Fruit fly (Drosophila melanogaster) whole organism, embryonic: ENCODE data around the gene CG10730.

Experiments used
- Atf6 ChIP-seq: fragments of 200-800 bp; sonication (Bioruptor generic); IDR thresholded peaks from 2 replicates; pipeline ENCODE4 v1.3.6; 2022; ENCODE audit warnings: missing biosample characterization, missing genetic modification characterization
- B-H2 ChIP-seq: fragments of 200-800 bp; sonication (Bioruptor generic); optimal IDR thresholded peaks from 2 replicates; lab custom pipeline; 2018; ENCODE audit warnings: missing biosample characterization, mild to moderate bottlenecking, missing genetic modification characterization
- CG10274 ChIP-seq: fragments of 200-800 bp; sonication (Bioruptor generic); optimal IDR thresholded peaks from 3 replicates; lab custom pipeline; 2017; ENCODE audit warnings: missing biosample characterization, mild to moderate bottlenecking, missing genetic modification characterization
- CG11085 ChIP-seq: fragments of 200-800 bp; sonication (Bioruptor generic); IDR thresholded peaks from 2 replicates; pipeline ENCODE4 v1.3.6; 2022; ENCODE audit warnings: missing biosample characterization, missing genetic modification characterization
- CG11456 ChIP-seq: fragments of 200-800 bp; sonication (Bioruptor generic); IDR thresholded peaks from 3 replicates; pipeline ENCODE4 v1.3.6; 2022; ENCODE audit warnings: missing biosample characterization, missing genetic modification characterization
- CG11504 ChIP-seq: fragments of 200-800 bp; sonication (Bioruptor generic); optimal IDR thresholded peaks from 3 replicates; lab custom pipeline; 2019; ENCODE audit warnings: missing biosample characterization, mild to moderate bottlenecking, missing genetic modification characterization, moderate library complexity
- CG11696 ChIP-seq: fragments of 200-800 bp; sonication (Bioruptor generic); IDR thresholded peaks from 2 replicates; pipeline ENCODE4 v1.3.6; 2022; ENCODE audit warnings: missing biosample characterization, missing genetic modification characterization
- CG12219 ChIP-seq: fragments of 200-800 bp; sonication (Bioruptor generic); optimal IDR thresholded peaks from 3 replicates; lab custom pipeline; 2018; ENCODE audit warnings: missing biosample characterization, mild to moderate bottlenecking, missing genetic modification characterization
- CG14667 ChIP-seq: fragments of 200-800 bp; sonication (Bioruptor generic); IDR thresholded peaks from 2 replicates; pipeline ENCODE4 v1.3.6; 2022; ENCODE audit warnings: missing biosample characterization, missing genetic modification characterization
- CG15479 ChIP-seq: fragments of 200-800 bp; sonication (Bioruptor generic); optimal IDR thresholded peaks from 3 replicates; lab custom pipeline; 2019; ENCODE audit warnings: missing biosample characterization, mild to moderate bottlenecking, missing genetic modification characterization, moderate library complexity
- CG1602 ChIP-seq: fragments of 200-800 bp; sonication (Bioruptor generic); optimal IDR thresholded peaks from 3 replicates; lab custom pipeline; 2016; ENCODE audit warnings: missing biosample characterization, missing genetic modification characterization
- CG17186 ChIP-seq: fragments of 200-800 bp; sonication (Bioruptor generic); optimal IDR thresholded peaks from 3 replicates; lab custom pipeline; 2017; ENCODE audit warnings: missing biosample characterization, missing genetic modification reagents, missing genetic modification characterization
- CG18011 ChIP-seq: fragments of 200-800 bp; sonication (Bioruptor generic); optimal IDR thresholded peaks from 2 replicates; lab custom pipeline; 2017; ENCODE audit warnings: missing biosample characterization, missing genetic modification characterization, mild to moderate bottlenecking, moderate library complexity, missing genotype
- CG18262 ChIP-seq: fragments of 200-800 bp; optimal IDR thresholded peaks from 3 replicates; lab custom pipeline; 2019; ENCODE audit warnings: missing biosample characterization, mild to moderate bottlenecking, missing genetic modification characterization, moderate library complexity
- CG18619 ChIP-seq: fragments of 200-800 bp; sonication (Bioruptor generic); optimal IDR thresholded peaks from 3 replicates; lab custom pipeline; 2017; ENCODE audit warnings: missing biosample characterization, mild to moderate bottlenecking, missing genetic modification characterization
- CG2199 ChIP-seq: fragments of 200-800 bp; sonication (Bioruptor generic); IDR thresholded peaks from 3 replicates; pipeline ENCODE4 v1.3.6; 2022; ENCODE audit warnings: missing biosample characterization, missing genetic modification characterization
- CG2889 ChIP-seq: fragments of 200-800 bp; sonication (Bioruptor generic); IDR thresholded peaks from 3 replicates; pipeline ENCODE4 v1.3.6; 2022; ENCODE audit warnings: missing biosample characterization, missing genetic modification characterization
- CG34224 ChIP-seq: fragments of 200-800 bp; sonication (Bioruptor generic); IDR thresholded peaks from 3 replicates; pipeline ENCODE4 v1.3.6; 2022; ENCODE audit warnings: missing biosample characterization, missing genetic modification characterization; ENCODE audit not compliant: partially characterized antibody
- CG4854 ChIP-seq: fragments of 200-800 bp; sonication (Bioruptor generic); optimal IDR thresholded peaks from 2 replicates; lab custom pipeline; 2016; ENCODE audit warnings: missing biosample characterization, missing genetic modification characterization, inconsistent platforms
- CG7357 ChIP-seq: fragments of 200-800 bp; sonication (Bioruptor generic); IDR thresholded peaks from 3 replicates; pipeline ENCODE4 v1.3.6; 2022; ENCODE audit warnings: missing biosample characterization, missing genetic modification characterization
- CG7556 ChIP-seq: fragments of 200-800 bp; sonication (Bioruptor generic); optimal IDR thresholded peaks from 2 replicates; lab custom pipeline; 2017; ENCODE audit warnings: missing biosample characterization, mild to moderate bottlenecking, missing genetic modification characterization
- CG8478 ChIP-seq: fragments of >200 bp; optimal IDR thresholded peaks from 2 replicates; lab custom pipeline; 2018
- CG9932 ChIP-seq: fragments of 200-800 bp; sonication (Bioruptor generic); IDR thresholded peaks from 2 replicates; pipeline ENCODE4 v1.3.6; 2022; ENCODE audit warnings: missing biosample characterization, missing genetic modification characterization
- D19B ChIP-seq: fragments of 200-800 bp; sonication (Bioruptor generic); optimal IDR thresholded peaks from 2 replicates; lab custom pipeline; 2017; ENCODE audit warnings: missing biosample characterization, mild to moderate bottlenecking, missing genetic modification characterization
- Deaf1 ChIP-seq: fragments of 200-800 bp; optimal IDR thresholded peaks from 3 replicates; lab custom pipeline; 2019; ENCODE audit warnings: missing biosample characterization, mild to moderate bottlenecking, missing genetic modification characterization, moderate library complexity
- Gug ChIP-seq: fragments of 200-800 bp; sonication (Bioruptor generic); IDR thresholded peaks from 4 replicates; pipeline ENCODE4 v1.3.6; 2022; ENCODE audit warnings: missing biosample characterization, missing genetic modification characterization
- Hmx ChIP-seq: fragments of 200-800 bp; sonication (Bioruptor generic); optimal IDR thresholded peaks from 2 replicates; lab custom pipeline; 2016; ENCODE audit warnings: missing biosample characterization, missing genetic modification characterization
- Hr51 ChIP-seq, 2 experiments: fragments of 200-800 bp; sonication (Bioruptor generic); optimal IDR thresholded peaks; 2 replicates in 1 of 2; 3 replicates in 1 of 2; lab custom pipeline; 2016 to 2018; ENCODE audit warnings: missing biosample characterization in 2 of 2, missing genetic modification characterization in 2 of 2, mild to moderate bottlenecking in 1 of 2, moderate library complexity in 1 of 2
- NC2α ChIP-seq: fragments of 200-800 bp; sonication (Bioruptor generic); optimal IDR thresholded peaks from 2 replicates; lab custom pipeline; 2016; ENCODE audit warnings: missing biosample characterization, missing genetic modification characterization
- NFAT ChIP-seq: fragments of 200-800 bp; sonication (Bioruptor generic); IDR thresholded peaks from 2 replicates; pipeline ENCODE4 v1.3.6; 2022; ENCODE audit warnings: missing biosample characterization, missing genetic modification characterization
- Six4 ChIP-seq: fragments of 200-800 bp; sonication (Bioruptor generic); optimal IDR thresholded peaks from 2 replicates; lab custom pipeline; 2016; ENCODE audit warnings: missing biosample characterization, missing genetic modification characterization
- ato ChIP-seq: fragments of 200-800 bp; sonication (Bioruptor generic); IDR thresholded peaks from 2 replicates; pipeline ENCODE4 v1.3.6; 2022; ENCODE audit warnings: missing biosample characterization, missing genetic modification characterization; ENCODE audit not compliant: partially characterized antibody
- cwo ChIP-seq: fragments of 200-800 bp; sonication (Bioruptor generic); optimal IDR thresholded peaks from 3 replicates; lab custom pipeline; 2017; ENCODE audit warnings: missing biosample characterization, missing genetic modification characterization, mild to moderate bottlenecking, moderate library complexity, missing genetic modification reagents
- dpn ChIP-seq, 2 experiments: fragments of 200-800 bp; sonication (Bioruptor generic); optimal IDR thresholded peaks; 3 replicates each; lab custom pipeline; 2016; ENCODE audit warnings: missing biosample characterization in 2 of 2, missing genetic modification characterization in 2 of 2
- fd96Cb ChIP-seq: fragments of 200-800 bp; sonication (Bioruptor generic); optimal IDR thresholded peaks from 2 replicates; lab custom pipeline; 2018; ENCODE audit warnings: missing biosample characterization, mild to moderate bottlenecking, missing genetic modification characterization, moderate library complexity
- gsb ChIP-seq: fragments of 200-800 bp; sonication (Bioruptor generic); IDR thresholded peaks from 2 replicates; pipeline ENCODE4 v1.3.6; 2022; ENCODE audit warnings: missing biosample characterization, missing genetic modification characterization
- jumu ChIP-seq: fragments of 200-800 bp; sonication (Bioruptor generic); optimal IDR thresholded peaks from 3 replicates; lab custom pipeline; 2016; ENCODE audit warnings: missing biosample characterization, missing genetic modification characterization
- nerfin-2 ChIP-seq: fragments of 200-800 bp; sonication (Bioruptor generic); IDR thresholded peaks from 2 replicates; pipeline ENCODE4 v1.3.6; 2022; ENCODE audit warnings: missing biosample characterization, missing genetic modification characterization; ENCODE audit not compliant: partially characterized antibody
- org-1 ChIP-seq: fragments of 200-800 bp; sonication (Bioruptor generic); optimal IDR thresholded peaks from 2 replicates; lab custom pipeline; 2017; ENCODE audit warnings: missing biosample characterization, missing genetic modification characterization
- pum ChIP-seq: fragments of 200-800 bp; sonication (Bioruptor generic); optimal IDR thresholded peaks from 2 replicates; lab custom pipeline; 2016; ENCODE audit warnings: missing biosample characterization, missing genetic modification characterization
- repo ChIP-seq: fragments of 200-800 bp; sonication (Bioruptor generic); optimal IDR thresholded peaks from 2 replicates; lab custom pipeline; 2016; ENCODE audit warnings: missing biosample characterization, missing genetic modification characterization
- row ChIP-seq: fragments of 200-800 bp; sonication (Bioruptor generic); IDR thresholded peaks from 3 replicates; pipeline ENCODE4 v1.3.6; 2022; ENCODE audit warnings: missing biosample characterization, missing genetic modification characterization
- sna ChIP-seq: fragments of 200-800 bp; sonication (Bioruptor generic); IDR thresholded peaks from 2 replicates; pipeline ENCODE4 v1.3.6; 2022; ENCODE audit warnings: missing biosample characterization, missing genetic modification characterization; ENCODE audit not compliant: partially characterized antibody
- so ChIP-seq: fragments of 200-800 bp; sonication (Bioruptor generic); IDR thresholded peaks from 3 replicates; pipeline ENCODE4 v1.3.6; 2022; ENCODE audit warnings: missing biosample characterization, missing genetic modification characterization
- ssp ChIP-seq: fragments of 200-800 bp; sonication (Bioruptor generic); IDR thresholded peaks from 2 replicates; pipeline ENCODE4 v1.3.6; 2022; ENCODE audit warnings: missing biosample characterization, missing genetic modification characterization
- tap ChIP-seq: fragments of 200-800 bp; optimal IDR thresholded peaks from 3 replicates; lab custom pipeline; 2019; ENCODE audit warnings: missing biosample characterization, mild to moderate bottlenecking, missing genetic modification characterization, moderate library complexity
- usp ChIP-seq: fragments of >200 bp; optimal IDR thresholded peaks from 2 replicates; lab custom pipeline; 2017; ENCODE audit warnings: missing biosample characterization, missing genetic modification characterization
- wdn ChIP-seq: fragments of 200-800 bp; sonication (Bioruptor generic); IDR thresholded peaks from 2 replicates; pipeline ENCODE4 v1.3.6; 2022; ENCODE audit warnings: missing biosample characterization, missing genetic modification characterization
- wor ChIP-seq: fragments of 200-800 bp; sonication (Bioruptor generic); IDR thresholded peaks from 2 replicates; pipeline ENCODE4 v1.3.6; 2022; ENCODE audit warnings: missing biosample characterization, missing genetic modification characterization
- zen2 ChIP-seq: fragments of 200-800 bp; sonication (Bioruptor generic); IDR thresholded peaks from 3 replicates; pipeline ENCODE4 v1.3.6; 2022; ENCODE audit warnings: missing biosample characterization, missing genetic modification characterization; ENCODE audit not compliant: partially characterized antibody

The CG10730 gene

DNA sequence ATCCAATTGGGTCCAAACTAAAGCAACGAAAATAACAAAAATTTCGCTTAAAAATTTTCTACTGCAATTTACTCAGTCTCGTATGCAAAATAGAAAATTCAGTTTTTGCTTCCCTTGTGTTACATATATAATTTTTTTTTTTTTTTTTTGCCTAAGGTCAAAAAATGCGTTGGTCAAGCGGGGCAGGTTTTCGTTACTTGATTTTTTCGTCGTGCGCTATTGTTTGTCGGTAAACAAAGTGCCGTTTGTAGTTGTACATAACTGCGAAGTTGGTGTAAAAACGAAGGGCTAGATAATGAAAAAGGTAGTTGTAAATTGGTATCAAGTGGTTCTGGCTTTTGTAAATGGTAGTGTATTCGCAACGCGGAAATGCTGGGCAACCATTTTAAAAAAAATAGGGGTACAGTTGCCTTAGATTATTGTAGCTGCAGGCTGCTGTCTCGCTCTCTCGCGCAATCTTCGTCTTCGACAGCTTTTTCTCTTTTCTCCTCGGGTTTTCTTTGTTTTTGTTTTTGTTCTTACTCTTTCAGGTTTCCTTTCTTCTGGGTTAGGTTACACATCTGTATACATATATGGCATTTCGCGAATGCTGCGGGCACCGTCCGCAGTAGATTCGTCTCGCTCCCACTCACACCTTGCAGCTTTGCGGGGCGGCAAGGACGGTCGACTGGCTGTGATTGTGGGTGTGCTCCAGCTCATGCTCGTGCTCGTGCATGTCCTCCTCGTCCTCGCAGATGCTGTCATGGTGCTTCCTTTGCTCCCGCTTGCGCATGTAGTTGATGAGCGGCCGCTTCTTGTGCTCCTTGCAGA is 10.4 kb upstream of the CG10730 start (continued):
- no peak for TF ChIP-seq CG11085
- TF ChIP-seq fd96Cb (tag; lab: Kevin White, UChicago), result no peak
- TF ChIP-seq CG18011 (GFP tag; lab: Kevin White, UChicago), result no peak
- TF ChIP-seq Atf6, result no peak
- TF ChIP-seq CG11696, result no peak
- no peak for TF ChIP-seq CG4854 (GFP tag; lab: Kevin White, UChicago)
- no peak for TF ChIP-seq dpn (GFP tag; optimal IDR thresholded peaks at IDR 0.05; lab: Kevin White, UChicago)
- no peak for TF ChIP-seq wor
- TF ChIP-seq repo (GFP tag; lab: Kevin White, UChicago), result no peak
- no peak for TF ChIP-seq Hr51 (GFP tag; optimal IDR thresholded peaks at IDR 0.05; lab: Kevin White, UChicago)
- 0 out of 2 replicates have a peak, but pooled peaks have one; percentile 21 for TF ChIP-seq nerfin-2 (GFP tag; lab: Robert Waterston, UW)
- no peak for TF ChIP-seq CG18619
- TF ChIP-seq CG18262 (tag; lab: Kevin White, UChicago), result no peak
- peak; percentile 16 for TF ChIP-seq Deaf1 (tag; lab: Kevin White, UChicago)
- TF ChIP-seq CG2199 (GFP tag; lab: Robert Waterston, UW), result no peak
- TF ChIP-seq usp (GFP tag; lab: Kevin White, UChicago), result no peak
- no peak for TF ChIP-seq CG7357 (GFP tag; lab: Robert Waterston, UW)
- TF ChIP-seq CG1602 (GFP tag; lab: Kevin White, UChicago), result no peak
- no peak for TF ChIP-seq sna (GFP tag; lab: Robert Waterston, UW)
- TF ChIP-seq CG9932 (GFP tag; lab: Robert Waterston, UW), result no peak
- no peak for TF ChIP-seq jumu
- no peak for TF ChIP-seq pum (GFP tag; lab: Kevin White, UChicago)
- no peak for TF ChIP-seq CG15479 (GFP tag; lab: Kevin White, UChicago)
- no peak for TF ChIP-seq CG17186 (GFP tag; lab: Kevin White, UChicago)
- TF ChIP-seq org-1, result no peak
- TF ChIP-seq zen2 (GFP tag; lab: Robert Waterston, UW), result no peak
- peak; percentile 39 for TF ChIP-seq CG8478 (lab: Kevin White, UChicago)
- no peak for TF ChIP-seq CG7556
- TF ChIP-seq ssp (GFP tag; lab: Robert Waterston, UW), result no peak
- TF ChIP-seq Six4 (GFP tag; lab: Kevin White, UChicago), result no peak
- no peak for TF ChIP-seq CG14667 (GFP tag; lab: Robert Waterston, UW)
- no peak for TF ChIP-seq CG2889 (GFP tag; lab: Robert Waterston, UW)
- no peak for TF ChIP-seq tap (tag; lab: Kevin White, UChicago)
- no peak for TF ChIP-seq CG34224 (GFP tag; lab: Robert Waterston, UW)
- TF ChIP-seq CG11456 (GFP tag; lab: Robert Waterston, UW), result no peak
- peak; percentile 47; the same call in 1 of the 2 replicates for TF ChIP-seq wdn (GFP tag; lab: Robert Waterston, UW)
- no peak for TF ChIP-seq NC2α (GFP tag; lab: Kevin White, UChicago)
- no peak for TF ChIP-seq B-H2 (GFP tag; lab: Kevin White, UChicago)
- TF ChIP-seq so, result 0 out of 3 replicates have a peak, but pooled peaks have one; percentile 28
- TF ChIP-seq ato (GFP tag; lab: Robert Waterston, UW), result no peak
- no peak for TF ChIP-seq D19B
- TF ChIP-seq gsb, result no peak
- peak; percentile 16; the same call in 1 of the 3 replicates for TF ChIP-seq row (GFP tag; lab: Robert Waterston, UW)
- TF ChIP-seq CG11504 (tag; lab: Kevin White, UChicago), result no peak
- TF ChIP-seq Gug (GFP tag; lab: Robert Waterston, UW), result no peak
- TF ChIP-seq CG10274 (GFP tag; lab: Kevin White, UChicago), result no peak
- no peak for TF ChIP-seq cwo (GFP tag; lab: Kevin White, UChicago)
- TF ChIP-seq NFAT (GFP tag; lab: Robert Waterston, UW), result no peak
- no peak for TF ChIP-seq Hmx (GFP tag; lab: Kevin White, UChicago)
- TF ChIP-seq CG12219, result no peak
